Fruit fly (Drosophila melanogaster) whole organism, prepupa: ENCODE results near the gene CG43924.
"Not testable (repeated sequence)": the region's sequence is repeated elsewhere in the genome, so short reads cannot be mapped to it uniquely, and the experiment has no call there.

ENCODE experiments used
- CG11762 ChIP-seq: fragments of 200-800 bp; sonication (Bioruptor generic); optimal IDR thresholded peaks from 3 replicates; lab custom pipeline; 2016; ENCODE audit warnings: missing biosample characterization, missing genetic modification characterization; ENCODE audit not compliant: insufficient read depth
- CG15336 ChIP-seq: fragments of 200-800 bp; sonication (Bioruptor generic); IDR thresholded peaks from 2 replicates; pipeline ENCODE4 v1.3.6; 2022; ENCODE audit warnings: missing biosample characterization, missing genetic modification characterization
- CG4318 ChIP-seq: fragments of 200-800 bp; sonication (Bioruptor generic); optimal IDR thresholded peaks from 3 replicates; lab custom pipeline; 2017; ENCODE audit warnings: missing biosample characterization, mild to moderate bottlenecking, missing genetic modification characterization
- CG8319 ChIP-seq: fragments of 200-800 bp; sonication (Bioruptor generic); optimal IDR thresholded peaks from 3 replicates; lab custom pipeline; 2016; ENCODE audit warnings: missing biosample characterization, missing genetic modification characterization
- CG8632 ChIP-seq: fragments of 200-800 bp; sonication (Bioruptor generic); optimal IDR thresholded peaks from 3 replicates; lab custom pipeline; 2016; ENCODE audit warnings: missing biosample characterization, missing genetic modification characterization
- Eip75B ChIP-seq: fragments of 200-800 bp; sonication (Bioruptor generic); optimal IDR thresholded peaks from 3 replicates; lab custom pipeline; 2016; ENCODE audit warnings: missing biosample characterization, missing genetic modification characterization
- Eip93F ChIP-seq: fragments of 200-800 bp; sonication (Bioruptor generic); optimal IDR thresholded peaks from 2 replicates; lab custom pipeline; 2016; ENCODE audit warnings: missing biosample characterization, mild to moderate bottlenecking, missing genetic modification characterization
- Hr38 ChIP-seq: sonication (Bioruptor generic); optimal IDR thresholded peaks from 2 replicates; lab custom pipeline; 2016; ENCODE audit warnings: missing biosample characterization, missing genetic modification characterization
- Hr39 ChIP-seq: fragments of 200-800 bp; sonication (Bioruptor generic); optimal IDR thresholded peaks from 2 replicates; lab custom pipeline; 2016; ENCODE audit warnings: missing biosample characterization, missing genetic modification characterization
- Hr4 ChIP-seq: fragments of 200-800 bp; sonication (Bioruptor generic); optimal IDR thresholded peaks from 3 replicates; lab custom pipeline; 2016; ENCODE audit warnings: missing biosample characterization, missing genetic modification characterization
- pdm3 ChIP-seq: fragments of 200-800 bp; sonication (Bioruptor generic); optimal IDR thresholded peaks from 3 replicates; lab custom pipeline; 2016; ENCODE audit warnings: missing biosample characterization, missing genetic modification characterization

Gene CG43924

dm6 chr2L:15694371-15694770 lies 16.5 kb downstream of the CG43924 start, which contains the start of gene CG44140:
CG44140 (minus strand) TSS chr2L:15694471.
- TF ChIP-seq CG11762, pdm3, Eip75B: not testable (repeated sequence)

dm6 chr2L:15676002-15676401 lies 34.9 kb downstream of the CG43924 start, which contains the start of gene CG43923:
CG43923 (minus strand) TSS chr2L:15676102.
- TF ChIP-seq CG8632, CG8319, Hr38 (GFP tag; lab: Kevin White, UChicago): not testable (repeated sequence)

- not testable (repeated sequence) for TF ChIP-seq Eip93F (GFP tag; lab: Kevin White, UChicago); CG15336 (GFP tag; lab: Robert Waterston, UW); Hr4 (GFP tag; lab: Kevin White, UChicago)
Observed at dm6 chr2L:15669874-15670273, 41.0 kb downstream of the CG43924 start, which contains the start of gene CG18478. CG18478 (plus strand) TSS chr2L:15670174.

- TF ChIP-seq Hr39 (GFP tag; lab: Kevin White, UChicago); CG8319 (GFP tag; lab: Kevin White, UChicago); CG4318: not testable (repeated sequence)
Observed at dm6 chr2L:15660741-15661140, 50.2 kb downstream of the CG43924 start, which contains the start of gene CG18477. CG18477 (plus strand) TSS chr2L:15661041.
